Worm (Caenorhabditis elegans) whole organism, young adult: Measurements from ENCODE around the gene sde-2.

ENCODE experiments used
- C06A6.2 ChIP-seq: fragments of 200-800 bp; sonication (Bioruptor generic); conservative IDR thresholded peaks from 2 replicates; pipeline ENCODE4 v1.3.6; 2022; ENCODE audit warnings: missing genetic modification characterization, missing compliant biosample characterization
- D2030.7 ChIP-seq: fragments of 200-800 bp; sonication (Bioruptor generic); IDR thresholded peaks from 2 replicates; pipeline ENCODE4 v1.3.6; 2022; ENCODE audit warnings: missing genetic modification reagents, missing genetic modification characterization, missing compliant biosample characterization
- F23B12.7 ChIP-seq: sonication (generic microtip); optimal IDR thresholded peaks from 2 replicates; lab custom pipeline; 2017; ENCODE audit warnings: missing genetic modification characterization, mild to moderate bottlenecking, missing compliant biosample characterization, antibody characterized with exemption, moderate library complexity; ENCODE audit not compliant: insufficient read depth
- F33H1.4 ChIP-seq: fragments of 200-800 bp; sonication (Bioruptor generic); IDR thresholded peaks from 2 replicates; pipeline ENCODE4 v1.3.6; 2022; ENCODE audit warnings: missing genetic modification reagents, missing genetic modification characterization, missing compliant biosample characterization
- F37B4.10 ChIP-seq: fragments of 200-800 bp; sonication (Bioruptor generic); IDR thresholded peaks from 2 replicates; pipeline ENCODE4 v1.3.6; 2022; ENCODE audit warnings: missing genetic modification characterization, missing compliant biosample characterization
- F57A8.1 ChIP-seq: fragments of 200-800 bp; sonication (Bioruptor generic); optimal IDR thresholded peaks from 2 replicates; lab custom pipeline; 2018; ENCODE audit warnings: mild to moderate bottlenecking, missing genetic modification characterization, moderate library complexity, missing compliant biosample characterization
- T26A5.8 ChIP-seq: sonication (generic microtip); optimal IDR thresholded peaks from 2 replicates; lab custom pipeline; 2016; ENCODE audit warnings: missing genetic modification characterization, missing compliant biosample characterization
- Y53F4B.3 ChIP-seq: fragments of 200-800 bp; sonication (Bioruptor generic); IDR thresholded peaks from 2 replicates; pipeline ENCODE4 v1.3.6; 2022; ENCODE audit warnings: missing genetic modification reagents, missing genetic modification characterization, missing compliant biosample characterization
- Y53G8AR.9 ChIP-seq: fragments of 200-800 bp; sonication (Bioruptor generic); conservative IDR thresholded peaks from 2 replicates; pipeline ENCODE4 v1.3.6; 2022; ENCODE audit warnings: missing genetic modification reagents, missing genetic modification characterization, missing compliant biosample characterization
- Y79H2A.3 ChIP-seq: fragments of 200-800 bp; sonication (Bioruptor generic); conservative IDR thresholded peaks from 2 replicates; pipeline ENCODE4 v1.3.6; 2022; ENCODE audit warnings: missing genetic modification reagents, missing genetic modification characterization, missing compliant biosample characterization
- Y95B8A.8 ChIP-seq: fragments of 200-800 bp; sonication (Bioruptor generic); IDR thresholded peaks from 2 replicates; pipeline ENCODE4 v1.3.6; 2022; ENCODE audit warnings: missing genetic modification reagents, missing genetic modification characterization, missing compliant biosample characterization
- akir-1 ChIP-seq: fragments of 200-800 bp; sonication (Bioruptor generic); optimal IDR thresholded peaks from 2 replicates; lab custom pipeline; 2018; ENCODE audit warnings: mild to moderate bottlenecking, missing genetic modification characterization, moderate library complexity, missing compliant biosample characterization
- aptf-3 ChIP-seq: fragments of 200-800 bp; sonication (Bioruptor generic); IDR thresholded peaks from 2 replicates; pipeline ENCODE4 v1.3.6; 2022; ENCODE audit warnings: missing genetic modification characterization, missing compliant biosample characterization
- atf-7 ChIP-seq: sonication (generic microtip); optimal IDR thresholded peaks from 2 replicates; lab custom pipeline; 2017; ENCODE audit warnings: mild to moderate bottlenecking, missing genetic modification characterization, missing compliant biosample characterization
- attf-5 ChIP-seq: fragments of 200-800 bp; sonication (Bioruptor generic); optimal IDR thresholded peaks from 2 replicates; lab custom pipeline; 2018; ENCODE audit warnings: mild to moderate bottlenecking, missing genetic modification characterization, missing compliant biosample characterization
- attf-6 ChIP-seq: fragments of 200-800 bp; sonication (Bioruptor generic); IDR thresholded peaks from 2 replicates; pipeline ENCODE4 v1.3.6; 2022; ENCODE audit warnings: missing genetic modification reagents, missing genetic modification characterization, missing compliant biosample characterization
- bed-1 ChIP-seq: fragments of 200-800 bp; sonication (Bioruptor generic); IDR thresholded peaks from 2 replicates; pipeline ENCODE4 v1.3.6; 2022; ENCODE audit warnings: missing genetic modification reagents, missing genetic modification characterization, missing compliant biosample characterization
- bed-2 ChIP-seq: fragments of 200-800 bp; sonication (Bioruptor generic); IDR thresholded peaks from 2 replicates; pipeline ENCODE4 v1.3.6; 2022; ENCODE audit warnings: missing genetic modification reagents, missing genetic modification characterization, missing compliant biosample characterization
- cebp-2 ChIP-seq: fragments of 200-800 bp; sonication (Bioruptor generic); IDR thresholded peaks from 2 replicates; pipeline ENCODE4 v1.3.6; 2022; ENCODE audit warnings: missing genetic modification characterization, missing compliant biosample characterization
- ceh-27 ChIP-seq: fragments of 200-800 bp; sonication (Bioruptor generic); optimal IDR thresholded peaks from 2 replicates; lab custom pipeline; 2018; ENCODE audit warnings: mild to moderate bottlenecking, missing genetic modification characterization, moderate library complexity, missing compliant biosample characterization
- ceh-58 ChIP-seq: fragments of 200-800 bp; sonication (Bioruptor generic); IDR thresholded peaks from 2 replicates; pipeline ENCODE4 v1.3.6; 2022; ENCODE audit warnings: missing genetic modification characterization, missing compliant biosample characterization
- chd-7 ChIP-seq: sonication (generic microtip); optimal IDR thresholded peaks from 2 replicates; lab custom pipeline; 2016; ENCODE audit warnings: mild to moderate bottlenecking, missing genetic modification characterization, moderate library complexity, missing compliant biosample characterization
- egl-18 ChIP-seq: fragments of 200-800 bp; sonication (Bioruptor generic); IDR thresholded peaks from 2 replicates; pipeline ENCODE4 v1.3.6; 2022; ENCODE audit warnings: missing genetic modification reagents, missing genetic modification characterization, missing compliant biosample characterization
- egl-44 ChIP-seq: fragments of 200-800 bp; sonication (Bioruptor generic); IDR thresholded peaks from 2 replicates; pipeline ENCODE4 v1.3.6; 2022; ENCODE audit warnings: missing genetic modification reagents, missing genetic modification characterization, missing compliant biosample characterization
- egrh-3 ChIP-seq: fragments of 200-800 bp; sonication (Bioruptor generic); IDR thresholded peaks from 2 replicates; pipeline ENCODE4 v1.3.6; 2022; ENCODE audit warnings: missing genetic modification reagents, missing genetic modification characterization, missing compliant biosample characterization
- ets-4 ChIP-seq: fragments of 200-800 bp; sonication (Bioruptor generic); optimal IDR thresholded peaks from 2 replicates; lab custom pipeline; 2018; ENCODE audit warnings: mild to moderate bottlenecking, missing genetic modification characterization, missing compliant biosample characterization
- gei-17 ChIP-seq: fragments of 200-800 bp; sonication (Bioruptor generic); optimal IDR thresholded peaks from 2 replicates; lab custom pipeline; 2018; ENCODE audit warnings: mild to moderate bottlenecking, missing genetic modification characterization, missing compliant biosample characterization
- hmg-20 ChIP-seq: fragments of 200-800 bp; sonication (Bioruptor generic); IDR thresholded peaks from 2 replicates; pipeline ENCODE4 v1.3.6; 2022; ENCODE audit warnings: missing genetic modification reagents, missing genetic modification characterization, missing compliant biosample characterization
- hsf-1 ChIP-seq: fragments of 200-800 bp; sonication (Bioruptor generic); IDR thresholded peaks from 2 replicates; pipeline ENCODE4 v1.3.6; 2022; ENCODE audit warnings: missing genetic modification reagents, missing genetic modification characterization, missing compliant biosample characterization
- lag-1 ChIP-seq: fragments of 200-800 bp; sonication (Bioruptor generic); IDR thresholded peaks from 2 replicates; pipeline ENCODE4 v1.3.6; 2022; ENCODE audit warnings: missing genetic modification reagents, missing genetic modification characterization, missing compliant biosample characterization
- let-607 ChIP-seq, 2 experiments: fragments of 200-800 bp in 1 of 2; sonication (Bioruptor generic) in 1 of 2; sonication (generic microtip) in 1 of 2; optimal IDR thresholded peaks; 2 replicates each; lab custom pipeline; 2016 to 2018; ENCODE audit warnings: mild to moderate bottlenecking in 2 of 2, missing compliant biosample characterization in 2 of 2, missing genetic modification characterization in 2 of 2, moderate library complexity in 2 of 2, missing genotype in 1 of 2
- lin-26 ChIP-seq: fragments of 200-800 bp; sonication (Bioruptor generic); IDR thresholded peaks from 2 replicates; pipeline ENCODE4 v1.3.6; 2022; ENCODE audit warnings: missing genetic modification reagents, missing genetic modification characterization, missing compliant biosample characterization
- lin-54 ChIP-seq: fragments of 200-800 bp; sonication (Bioruptor generic); optimal IDR thresholded peaks from 2 replicates; lab custom pipeline; 2018; ENCODE audit warnings: mild to moderate bottlenecking, missing genetic modification characterization, missing compliant biosample characterization
- lir-1 ChIP-seq: fragments of 200-800 bp; sonication (Bioruptor generic); conservative IDR thresholded peaks from 2 replicates; pipeline ENCODE4 v1.3.6; 2022; ENCODE audit warnings: missing genetic modification reagents, missing genetic modification characterization, missing compliant biosample characterization
- madf-6 ChIP-seq: fragments of 200-800 bp; sonication (Bioruptor generic); IDR thresholded peaks from 2 replicates; pipeline ENCODE4 v1.3.6; 2022; ENCODE audit warnings: missing genetic modification reagents, missing genetic modification characterization, missing compliant biosample characterization
- madf-8 ChIP-seq: fragments of 200-800 bp; sonication (Bioruptor generic); conservative IDR thresholded peaks from 2 replicates; pipeline ENCODE4 v1.3.6; 2022; ENCODE audit warnings: missing genetic modification reagents, missing genetic modification characterization, missing compliant biosample characterization
- mcd-1 ChIP-seq: fragments of 200-800 bp; sonication (Bioruptor generic); IDR thresholded peaks from 2 replicates; pipeline ENCODE4 v1.3.6; 2022; ENCODE audit warnings: missing genetic modification reagents, missing genetic modification characterization, missing compliant biosample characterization
- mel-28 ChIP-seq: sonication (generic microtip); optimal IDR thresholded peaks from 2 replicates; lab custom pipeline; 2016; ENCODE audit warnings: borderline replicate concordance, mild to moderate bottlenecking, missing genetic modification characterization, missing compliant biosample characterization
- nfya-2 ChIP-seq: fragments of 200-800 bp; sonication (Bioruptor generic); IDR thresholded peaks from 2 replicates; pipeline ENCODE4 v1.3.6; 2022; ENCODE audit warnings: missing genetic modification reagents, missing genetic modification characterization, missing compliant biosample characterization
- nhr-90 ChIP-seq: sonication (generic microtip); optimal IDR thresholded peaks from 2 replicates; lab custom pipeline; 2016; ENCODE audit warnings: missing genotype, mild to moderate bottlenecking, missing genetic modification characterization, missing compliant biosample characterization
- pha-4 ChIP-seq: fragments of 150-350 bp; sonication (generic microtip); optimal IDR thresholded peaks from 2 replicates; lab custom pipeline; 2014; ENCODE audit warnings: missing biosample characterization, missing genetic modification reagents, missing genetic modification characterization
- rec-8 ChIP-seq, 2 experiments: sonication (generic microtip); optimal IDR thresholded peaks; 2 replicates each; lab custom pipeline; 2016; ENCODE audit warnings: mild to moderate bottlenecking in 2 of 2, missing genetic modification characterization in 2 of 2, missing genetic modification reagents in 2 of 2, missing genotype in 2 of 2, missing biosample characterization in 1 of 2, missing compliant biosample characterization in 1 of 2, moderate library complexity in 1 of 2
- sea-2 ChIP-seq: fragments of 200-800 bp; sonication (Bioruptor generic); IDR thresholded peaks from 2 replicates; pipeline ENCODE4 v1.3.6; 2022; ENCODE audit warnings: missing genetic modification characterization, missing compliant biosample characterization
- somi-1 ChIP-seq: fragments of 200-800 bp; sonication (Bioruptor generic); optimal IDR thresholded peaks from 2 replicates; lab custom pipeline; 2018; ENCODE audit warnings: mild to moderate bottlenecking, missing genetic modification characterization, missing compliant biosample characterization
- tbx-9 ChIP-seq: sonication (generic microtip); optimal IDR thresholded peaks from 2 replicates; lab custom pipeline; 2016; ENCODE audit warnings: borderline replicate concordance, missing genetic modification characterization, inconsistent platforms, missing compliant biosample characterization
- zfh-2 ChIP-seq: fragments of 200-800 bp; sonication (Bioruptor generic); conservative IDR thresholded peaks from 2 replicates; pipeline ENCODE4 v1.3.6; 2022; ENCODE audit warnings: missing genetic modification reagents, missing genetic modification characterization, missing compliant biosample characterization
- zim-3 ChIP-seq: sonication (generic microtip); optimal IDR thresholded peaks from 2 replicates; lab custom pipeline; 2017; ENCODE audit warnings: mild to moderate bottlenecking, missing genetic modification characterization, moderate library complexity, missing compliant biosample characterization
- ztf-25 ChIP-seq: fragments of 200-800 bp; sonication (Bioruptor generic); IDR thresholded peaks from 2 replicates; pipeline ENCODE4 v1.3.6; 2022; ENCODE audit warnings: missing genetic modification reagents, missing genetic modification characterization, missing compliant biosample characterization
- ztf-26 ChIP-seq: sonication (generic microtip); optimal IDR thresholded peaks from 2 replicates; lab custom pipeline; 2017; ENCODE audit warnings: missing genetic modification characterization, missing compliant biosample characterization

sde-2 gene

DNA sequence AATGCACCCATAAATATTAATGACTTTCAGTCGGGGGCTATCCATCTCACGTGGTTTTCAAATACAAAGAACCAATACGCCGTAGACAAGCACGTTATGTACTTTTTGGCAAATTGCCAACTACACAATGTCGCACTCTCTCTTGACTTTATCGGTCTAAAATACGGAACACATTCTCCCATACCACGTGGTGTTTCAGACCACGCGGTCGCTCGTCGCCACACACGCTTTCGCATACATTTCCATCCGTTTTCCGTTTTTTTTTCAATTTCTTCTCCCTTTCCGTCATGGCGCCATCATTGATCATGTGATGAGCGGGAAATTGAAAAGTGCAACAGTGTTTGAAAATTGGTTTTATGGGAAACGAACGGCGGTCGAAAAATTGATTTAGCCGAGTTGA lies 31.2 kb downstream of the sde-2 start (continued):
- peak; percentile 61; the same call in 1 of the 2 replicates for TF ChIP-seq zfh-2
- TF ChIP-seq nhr-90 (tag; lab: Kevin White, UChicago) = peak; percentile 75
- peak; percentile 79 for TF ChIP-seq lin-26 (GFP tag; lab: Robert Waterston, UW)
- TF ChIP-seq lir-1 = peak; percentile 81; the same call in 1 of the 2 replicates
- TF ChIP-seq F23B12.7 = peak; percentile 82
- TF ChIP-seq pha-4 (tag; lab: Kevin White, UChicago) = no peak
- TF ChIP-seq ceh-27 (GFP tag; lab: Kevin White, UChicago) = peak; percentile 18
- no peak for TF ChIP-seq rec-8 (tag; optimal IDR thresholded peaks at IDR 0.05; lab: Kevin White, UChicago)
- no peak for TF ChIP-seq akir-1
- no peak for TF ChIP-seq sea-2
- peak; percentile 37; the same call in 1 of the 2 replicates for TF ChIP-seq madf-6
- TF ChIP-seq aptf-3 (GFP tag; lab: Robert Waterston, UW) = no peak
- peak; percentile 90; the same call in 1 of the 2 replicates for TF ChIP-seq F37B4.10 (GFP tag; lab: Robert Waterston, UW)
- TF ChIP-seq madf-8 (GFP tag; lab: Robert Waterston, UW) = no peak
- no peak for TF ChIP-seq mel-28 (tag; lab: Kevin White, UChicago)
- no peak for TF ChIP-seq zim-3 (tag; lab: Kevin White, UChicago)
- TF ChIP-seq hsf-1 (GFP tag; lab: Robert Waterston, UW) = no peak
- TF ChIP-seq T26A5.8 (tag; lab: Kevin White, UChicago) = no peak
- TF ChIP-seq C06A6.2 (GFP tag; lab: Robert Waterston, UW) = peak; percentile 87
- TF ChIP-seq ztf-26 (tag; lab: Kevin White, UChicago) = peak; percentile 96
- peak; percentile 84 for TF ChIP-seq Y53G8AR.9 (GFP tag; lab: Robert Waterston, UW)
- TF ChIP-seq F57A8.1 (GFP tag; lab: Kevin White, UChicago) = no peak
- peak; percentile 82 for TF ChIP-seq gei-17
- peak; percentile 97 for TF ChIP-seq chd-7 (tag; lab: Kevin White, UChicago)
- TF ChIP-seq Y53F4B.3 = no peak
- no peak for TF ChIP-seq tbx-9
- no peak for TF ChIP-seq lag-1 (GFP tag; lab: Robert Waterston, UW)
- no peak for TF ChIP-seq egl-18
- peak; percentile 84 for TF ChIP-seq atf-7 (tag; lab: Kevin White, UChicago)
- peak; percentile 79 to 82 for TF ChIP-seq let-607 (tag; optimal IDR thresholded peaks at IDR 0.05; lab: Kevin White, UChicago)
- TF ChIP-seq cebp-2 = no peak
- TF ChIP-seq attf-6 (GFP tag; lab: Robert Waterston, UW) = no peak
- TF ChIP-seq ets-4 (GFP tag; lab: Kevin White, UChicago) = no peak
- TF ChIP-seq mcd-1 (GFP tag; lab: Robert Waterston, UW) = peak; percentile 69
- peak; percentile 78 for TF ChIP-seq attf-5 (GFP tag; lab: Kevin White, UChicago)
- TF ChIP-seq bed-1 = no peak
- TF ChIP-seq bed-2 (GFP tag; lab: Robert Waterston, UW) = no peak
- TF ChIP-seq ceh-58 (GFP tag; lab: Robert Waterston, UW) = no peak
- 0 out of 2 replicates have a peak, but pooled peaks have one; percentile 61 for TF ChIP-seq egl-44 (GFP tag; lab: Robert Waterston, UW)
- peak; percentile 66 for TF ChIP-seq lin-54 (GFP tag; lab: Kevin White, UChicago)
- TF ChIP-seq hmg-20 (GFP tag; lab: Robert Waterston, UW) = no peak
- no peak for TF ChIP-seq Y79H2A.3 (GFP tag; lab: Robert Waterston, UW)
- TF ChIP-seq ztf-25 (GFP tag; lab: Robert Waterston, UW) = no peak
- no peak for TF ChIP-seq egrh-3 (GFP tag; lab: Robert Waterston, UW)
- peak; percentile 97 for TF ChIP-seq somi-1
- TF ChIP-seq F33H1.4 = peak; percentile 25
- TF ChIP-seq Y95B8A.8 = peak; percentile 76
- no peak for TF ChIP-seq nfya-2
- no peak for TF ChIP-seq D2030.7 (GFP tag; lab: Robert Waterston, UW)
